Fruit fly (Drosophila melanogaster): ENCODE measurements around the gene CG12885.

Gene CG12885

DNA sequence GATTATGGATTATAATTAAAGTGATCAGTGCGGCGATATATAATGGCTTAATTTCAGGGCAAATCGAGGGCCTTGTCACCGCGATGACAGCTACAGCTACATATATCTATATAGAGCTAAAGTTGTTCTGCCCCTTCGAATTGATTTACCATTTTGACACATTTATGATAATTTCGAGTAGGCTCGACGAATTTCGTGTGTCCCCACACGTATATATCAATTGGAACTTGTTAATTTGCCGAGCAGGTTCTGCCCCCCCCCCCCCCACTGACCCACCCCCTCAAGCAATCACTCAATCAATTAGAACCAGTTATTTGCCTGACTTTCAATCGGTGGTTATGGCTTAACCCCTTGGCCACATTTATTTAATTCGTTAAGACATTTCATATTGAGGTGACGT lies 58.8 kb downstream of the CG12885 start (continued):
- no peak for TF ChIP-seq onecut (GFP tag; IDR thresholded peaks at IDR 0.05)
- TF ChIP-seq lbe (GFP tag; optimal IDR thresholded peaks at IDR 0.05): no peak
- no peak for TF ChIP-seq dpn (GFP tag; optimal IDR thresholded peaks at IDR 0.05)
- no peak for TF ChIP-seq CG11695 (GFP tag; IDR thresholded peaks at IDR 0.05)
- no peak for TF ChIP-seq gro (GFP tag; optimal IDR thresholded peaks at IDR 0.05)
- TF ChIP-seq CG12769 (tag; optimal IDR thresholded peaks at IDR 0.05): peak; percentile 2
- no peak for TF ChIP-seq CG14860 (GFP tag; IDR thresholded peaks at IDR 0.05; ENCODE audit: partially characterized antibody)
- no peak for TF ChIP-seq abd-A (tag; optimal IDR thresholded peaks at IDR 0.05)
- TF ChIP-seq GATAe (GFP tag; conservative IDR thresholded peaks at IDR 0.05): no peak
- no peak for TF ChIP-seq CG11696 (GFP tag; IDR thresholded peaks at IDR 0.05)
- no peak for TF ChIP-seq CG1603 (tag; optimal IDR thresholded peaks at IDR 0.05)
- TF ChIP-seq Dll (GFP tag; IDR thresholded peaks at IDR 0.05; ENCODE audit: partially characterized antibody): 0 out of 4 replicates have a peak, but pooled peaks have one; percentile 28
- no peak for TF ChIP-seq gem (tag; optimal IDR thresholded peaks at IDR 0.05)
- no peak for TF ChIP-seq B-H2 (GFP tag; optimal IDR thresholded peaks at IDR 0.05)
- TF ChIP-seq zen (tag; optimal IDR thresholded peaks at IDR 0.05): no peak
- TF ChIP-seq tx (GFP tag; optimal IDR thresholded peaks at IDR 0.05): no peak
- TF ChIP-seq NFAT (GFP tag; IDR thresholded peaks at IDR 0.05): no peak
- no peak for TF ChIP-seq CG9932 (GFP tag; IDR thresholded peaks at IDR 0.05)
- no peak for TF ChIP-seq CG3163 (GFP tag; optimal IDR thresholded peaks at IDR 0.05)
- TF ChIP-seq CG3407 (GFP tag; optimal IDR thresholded peaks at IDR 0.05): no peak
- TF ChIP-seq Oaz (GFP tag; IDR thresholded peaks at IDR 0.05): no peak
- no peak for TF ChIP-seq grau (tag; optimal IDR thresholded peaks at IDR 0.05)
- no peak for TF ChIP-seq aop (GFP tag; IDR thresholded peaks at IDR 0.05)
- TF ChIP-seq Gsc (GFP tag; IDR thresholded peaks at IDR 0.05): no peak
- no peak for TF ChIP-seq ftz-f1 (GFP tag; optimal IDR thresholded peaks at IDR 0.05)
- TF ChIP-seq kni (GFP tag; optimal IDR thresholded peaks at IDR 0.05): peak; percentile 44
- TF ChIP-seq Asciz (GFP tag; optimal IDR thresholded peaks at IDR 0.05): no peak
- no peak for TF ChIP-seq CG2120 (GFP tag; optimal IDR thresholded peaks at IDR 0.05)
- no peak for TF ChIP-seq TFAM (GFP tag; optimal IDR thresholded peaks at IDR 0.05)
- TF ChIP-seq Ada2b (GFP tag; IDR thresholded peaks at IDR 0.05): no peak
- TF ChIP-seq sd (tag; optimal IDR thresholded peaks at IDR 0.05): peak; percentile 35
- TF ChIP-seq CG1832 (GFP tag; optimal IDR thresholded peaks at IDR 0.05): no peak
- TF ChIP-seq E2f1 (GFP tag; IDR thresholded peaks at IDR 0.05): no peak
- TF ChIP-seq CG7556 (GFP tag; optimal IDR thresholded peaks at IDR 0.05): no peak
- TF ChIP-seq CG15696 (tag; optimal IDR thresholded peaks at IDR 0.05): no peak
- TF ChIP-seq vvl (GFP tag; IDR thresholded peaks at IDR 0.05): peak; percentile 37; the same call in 1 of the 2 replicates
- TF ChIP-seq trh (GFP tag; optimal IDR thresholded peaks at IDR 0.05): no peak
- no peak for TF ChIP-seq CG17568 (GFP tag; optimal IDR thresholded peaks at IDR 0.05)
- no peak for TF ChIP-seq amos (GFP tag; IDR thresholded peaks at IDR 0.05; ENCODE audit: partially characterized antibody)
- no peak for TF ChIP-seq run (tag; optimal IDR thresholded peaks at IDR 0.05)
- no peak for TF ChIP-seq CG11093 (GFP tag; IDR thresholded peaks at IDR 0.05)
- TF ChIP-seq sim (GFP tag; IDR thresholded peaks at IDR 0.05): no peak
- no peak for TF ChIP-seq CG9797 (GFP tag; optimal IDR thresholded peaks at IDR 0.05)
